Fruit fly (Drosophila melanogaster) whole organism, embryonic: ENCODE data around the gene CG13131.

Experiments
- CG11456 ChIP-seq: fragments of 200-800 bp; sonication (Bioruptor generic); IDR thresholded peaks from 3 replicates; pipeline ENCODE4 v1.3.6; 2022; ENCODE audit warnings: missing biosample characterization, missing genetic modification characterization
- CG12236 ChIP-seq: fragments of 200-800 bp; sonication (Bioruptor generic); optimal IDR thresholded peaks from 2 replicates; lab custom pipeline; 2016; ENCODE audit warnings: missing biosample characterization, missing genetic modification characterization
- CG12769 ChIP-seq: fragments of 200-800 bp; sonication (Bioruptor generic); optimal IDR thresholded peaks from 2 replicates; lab custom pipeline; 2019; ENCODE audit warnings: missing biosample characterization, mild to moderate bottlenecking, missing genetic modification characterization, moderate library complexity
- CG14710 ChIP-seq: fragments of 200-800 bp; sonication (Bioruptor generic); optimal IDR thresholded peaks from 3 replicates; lab custom pipeline; 2019; ENCODE audit warnings: missing biosample characterization, mild to moderate bottlenecking, missing genetic modification characterization, moderate library complexity
- CG15601 ChIP-seq: fragments of 200-800 bp; sonication (Bioruptor generic); optimal IDR thresholded peaks from 3 replicates; lab custom pipeline; 2019; ENCODE audit warnings: missing biosample characterization, mild to moderate bottlenecking, missing genetic modification characterization, moderate library complexity
- CG1647 ChIP-seq: fragments of 200-800 bp; sonication (Bioruptor generic); optimal IDR thresholded peaks from 3 replicates; lab custom pipeline; 2016; ENCODE audit warnings: missing biosample characterization, missing genetic modification characterization
- CG17359 ChIP-seq: fragments of 200-800 bp; sonication (Bioruptor generic); optimal IDR thresholded peaks from 3 replicates; lab custom pipeline; 2018; ENCODE audit warnings: missing biosample characterization, mild to moderate bottlenecking, missing genetic modification characterization, moderate library complexity
- CG17802 ChIP-seq: fragments of 200-800 bp; sonication (Bioruptor generic); optimal IDR thresholded peaks from 2 replicates; lab custom pipeline; 2018; ENCODE audit warnings: missing biosample characterization, mild to moderate bottlenecking, missing genetic modification characterization, moderate library complexity
- CG2199 ChIP-seq: fragments of 200-800 bp; sonication (Bioruptor generic); IDR thresholded peaks from 3 replicates; pipeline ENCODE4 v1.3.6; 2022; ENCODE audit warnings: missing biosample characterization, missing genetic modification characterization
- CG32772 ChIP-seq: fragments of 200-800 bp; sonication (Bioruptor generic); IDR thresholded peaks from 2 replicates; pipeline ENCODE4 v1.3.6; 2022; ENCODE audit warnings: missing biosample characterization, missing genetic modification characterization
- CG33213 ChIP-seq: fragments of 200-800 bp; sonication (Bioruptor generic); optimal IDR thresholded peaks from 3 replicates; lab custom pipeline; 2016; ENCODE audit warnings: missing biosample characterization, missing genetic modification characterization
- CG3847 ChIP-seq: fragments of 200-800 bp; sonication (Bioruptor generic); IDR thresholded peaks from 2 replicates; pipeline ENCODE4 v1.3.6; 2022; ENCODE audit warnings: missing biosample characterization, missing genetic modification characterization
- CG4730 ChIP-seq: fragments of 200-800 bp; sonication (Bioruptor generic); IDR thresholded peaks from 2 replicates; pipeline ENCODE4 v1.3.6; 2022; ENCODE audit warnings: missing biosample characterization, missing genetic modification characterization
- CG7745 ChIP-seq: fragments of 200-800 bp; sonication (Bioruptor generic); optimal IDR thresholded peaks from 2 replicates; lab custom pipeline; 2018; ENCODE audit warnings: missing biosample characterization, mild to moderate bottlenecking, missing genetic modification characterization, moderate library complexity
- CG7987 ChIP-seq: fragments of 200-800 bp; sonication (Bioruptor generic); optimal IDR thresholded peaks from 2 replicates; lab custom pipeline; 2018; ENCODE audit warnings: missing biosample characterization, mild to moderate bottlenecking, missing genetic modification characterization, moderate library complexity
- CG9215 ChIP-seq: fragments of 200-800 bp; sonication (Bioruptor generic); IDR thresholded peaks from 2 replicates; pipeline ENCODE4 v1.3.6; 2022; ENCODE audit warnings: missing biosample characterization, missing genetic modification characterization
- Camta ChIP-seq: fragments of 200-800 bp; sonication (Bioruptor generic); optimal IDR thresholded peaks from 2 replicates; lab custom pipeline; 2016; ENCODE audit warnings: missing biosample characterization, missing genetic modification characterization
- Dbx ChIP-seq: fragments of 200-800 bp; sonication (Bioruptor generic); IDR thresholded peaks from 3 replicates; pipeline ENCODE4 v1.3.6; 2022; ENCODE audit warnings: missing biosample characterization, missing genetic modification characterization
- Doc2 ChIP-seq: fragments of 200-800 bp; sonication (Bioruptor generic); IDR thresholded peaks from 2 replicates; pipeline ENCODE4 v1.3.6; 2022; ENCODE audit warnings: missing biosample characterization, missing genetic modification characterization
- Fer1 ChIP-seq: fragments of 200-800 bp; sonication (Bioruptor generic); optimal IDR thresholded peaks from 2 replicates; lab custom pipeline; 2017; ENCODE audit warnings: missing biosample characterization, mild to moderate bottlenecking, missing genetic modification characterization
- Hr51 ChIP-seq, 2 experiments: fragments of 200-800 bp; sonication (Bioruptor generic); optimal IDR thresholded peaks; 2 replicates in 1 of 2; 3 replicates in 1 of 2; lab custom pipeline; 2016 to 2018; ENCODE audit warnings: missing biosample characterization in 2 of 2, missing genetic modification characterization in 2 of 2, mild to moderate bottlenecking in 1 of 2, moderate library complexity in 1 of 2
- MESR4 ChIP-seq: fragments of 200-800 bp; sonication (Bioruptor generic); optimal IDR thresholded peaks from 2 replicates; lab custom pipeline; 2018; ENCODE audit warnings: missing biosample characterization, mild to moderate bottlenecking, missing genetic modification characterization, moderate library complexity
- Mad ChIP-seq: fragments of 200-800 bp; sonication (Bioruptor generic); optimal IDR thresholded peaks from 2 replicates; lab custom pipeline; 2016; ENCODE audit warnings: missing biosample characterization, missing genetic modification characterization
- NC2β ChIP-seq: fragments of 200-800 bp; sonication (Bioruptor generic); optimal IDR thresholded peaks from 2 replicates; lab custom pipeline; 2016; ENCODE audit warnings: missing biosample characterization, missing genetic modification characterization
- Sin3A ChIP-seq: fragments of >200 bp; optimal IDR thresholded peaks from 2 replicates; lab custom pipeline; 2018
- Spps ChIP-seq: fragments of 200-800 bp; sonication (Bioruptor generic); optimal IDR thresholded peaks from 2 replicates; lab custom pipeline; 2018; ENCODE audit warnings: missing biosample characterization, mild to moderate bottlenecking, missing genetic modification characterization
- Taf1 ChIP-seq: fragments of 200-800 bp; sonication (Bioruptor generic); IDR thresholded peaks from 2 replicates; pipeline ENCODE4 v1.3.6; 2022; ENCODE audit warnings: missing biosample characterization, missing genetic modification characterization
- Vsx1 ChIP-seq: fragments of 200-800 bp; sonication (Bioruptor generic); optimal IDR thresholded peaks from 2 replicates; lab custom pipeline; 2017; ENCODE audit warnings: missing biosample characterization, mild to moderate bottlenecking, missing genetic modification characterization, missing genetic modification reagents
- ara ChIP-seq: fragments of 200-800 bp; sonication (Bioruptor generic); IDR thresholded peaks from 2 replicates; pipeline ENCODE4 v1.3.6; 2022; ENCODE audit warnings: missing biosample characterization, missing genetic modification characterization
- ase ChIP-seq: fragments of 200-800 bp; sonication (Bioruptor generic); IDR thresholded peaks from 3 replicates; pipeline ENCODE4 v1.3.6; 2022; ENCODE audit warnings: missing biosample characterization, missing genetic modification characterization
- caup ChIP-seq: fragments of 200-800 bp; sonication (Bioruptor generic); optimal IDR thresholded peaks from 3 replicates; lab custom pipeline; 2017; ENCODE audit warnings: missing biosample characterization, mild to moderate bottlenecking, missing genetic modification characterization, moderate library complexity; ENCODE audit not compliant: severe bottlenecking
- ci ChIP-seq: fragments of 200-800 bp; sonication (Bioruptor generic); IDR thresholded peaks from 3 replicates; pipeline ENCODE4 v1.3.6; 2022; ENCODE audit warnings: missing biosample characterization, missing genetic modification characterization
- corto ChIP-seq: fragments of 200-800 bp; sonication (Bioruptor generic); optimal IDR thresholded peaks from 2 replicates; lab custom pipeline; 2016; ENCODE audit warnings: missing biosample characterization, mild to moderate bottlenecking, missing genetic modification characterization, moderate library complexity
- dmrt99B ChIP-seq: fragments of 200-800 bp; sonication (Bioruptor generic); optimal IDR thresholded peaks from 2 replicates; lab custom pipeline; 2018; ENCODE audit warnings: missing biosample characterization, mild to moderate bottlenecking, missing genetic modification characterization, moderate library complexity
- ems ChIP-seq: fragments of 200-800 bp; sonication (Bioruptor generic); optimal IDR thresholded peaks from 3 replicates; lab custom pipeline; 2016; ENCODE audit warnings: missing biosample characterization, missing genetic modification characterization
- gce ChIP-seq: fragments of 200-800 bp; sonication (Bioruptor generic); IDR thresholded peaks from 3 replicates; pipeline ENCODE4 v1.3.6; 2022; ENCODE audit warnings: missing biosample characterization, missing genetic modification characterization
- grn ChIP-seq: fragments of 200-800 bp; sonication (Bioruptor generic); optimal IDR thresholded peaks from 3 replicates; lab custom pipeline; 2017; ENCODE audit warnings: missing biosample characterization, missing genetic modification characterization
- hkb ChIP-seq, 2 experiments: fragments of 200-800 bp in 1 of 2; fragments of >200 bp in 1 of 2; sonication (Bioruptor generic) in 1 of 2; IDR thresholded peaks in 1 of 2; optimal IDR thresholded peaks in 1 of 2; 2 replicates each; pipeline versions ENCODE4 v1.3.6 to Lab custom; 2017 to 2022; ENCODE audit warnings: missing biosample characterization in 1 of 2, missing genetic modification characterization in 1 of 2
- mld ChIP-seq: fragments of 200-800 bp; sonication (Bioruptor generic); IDR thresholded peaks from 3 replicates; pipeline ENCODE4 v1.3.6; 2022; ENCODE audit warnings: missing biosample characterization, missing genetic modification characterization; ENCODE audit not compliant: partially characterized antibody
- phol ChIP-seq: fragments of 200-800 bp; sonication (Bioruptor generic); optimal IDR thresholded peaks from 3 replicates; lab custom pipeline; 2018; ENCODE audit warnings: missing biosample characterization, mild to moderate bottlenecking, missing genetic modification characterization, moderate library complexity
- psq ChIP-seq: fragments of 200-800 bp; sonication (Bioruptor generic); optimal IDR thresholded peaks from 2 replicates; lab custom pipeline; 2017; ENCODE audit warnings: missing biosample characterization, missing genetic modification characterization
- ro ChIP-seq: fragments of 200-800 bp; sonication (Bioruptor generic); IDR thresholded peaks from 2 replicates; pipeline ENCODE4 v1.3.6; 2022; ENCODE audit warnings: missing biosample characterization, missing genetic modification characterization
- schlank ChIP-seq: fragments of 200-800 bp; sonication (Bioruptor generic); optimal IDR thresholded peaks from 2 replicates; lab custom pipeline; 2018; ENCODE audit warnings: missing biosample characterization, mild to moderate bottlenecking, missing genetic modification characterization
- seq ChIP-seq: fragments of 200-800 bp; sonication (Bioruptor generic); IDR thresholded peaks from 2 replicates; pipeline ENCODE4 v1.3.6; 2022; ENCODE audit warnings: missing biosample characterization, missing genetic modification characterization
- slbo ChIP-seq: fragments of 200-800 bp; sonication (Bioruptor generic); IDR thresholded peaks from 2 replicates; pipeline ENCODE4 v1.3.6; 2022; ENCODE audit warnings: missing biosample characterization, missing genetic modification characterization
- tap ChIP-seq: fragments of 200-800 bp; optimal IDR thresholded peaks from 3 replicates; lab custom pipeline; 2019; ENCODE audit warnings: missing biosample characterization, mild to moderate bottlenecking, missing genetic modification characterization, moderate library complexity
- tll ChIP-seq, 2 experiments: fragments of 200-800 bp in 1 of 2; fragments of >200 bp in 1 of 2; sonication (Bioruptor generic) in 1 of 2; optimal IDR thresholded peaks; 2 replicates each; lab custom pipeline; 2017 to 2019; ENCODE audit warnings: missing biosample characterization in 2 of 2, missing genetic modification characterization in 2 of 2, mild to moderate bottlenecking in 1 of 2, moderate library complexity in 1 of 2
- twi ChIP-seq: fragments of 200-800 bp; optimal IDR thresholded peaks from 2 replicates; lab custom pipeline; 2019; ENCODE audit warnings: missing biosample characterization, mild to moderate bottlenecking, missing genetic modification characterization, moderate library complexity
- zen ChIP-seq: fragments of 200-800 bp; sonication (Bioruptor generic); optimal IDR thresholded peaks from 3 replicates; lab custom pipeline; 2018; ENCODE audit warnings: missing biosample characterization, mild to moderate bottlenecking, missing genetic modification characterization, moderate library complexity
- zfh2 ChIP-seq: fragments of 200-800 bp; sonication (Bioruptor generic); optimal IDR thresholded peaks from 2 replicates; lab custom pipeline; 2016; ENCODE audit warnings: missing biosample characterization, missing genetic modification characterization

Gene CG13131

DNA sequence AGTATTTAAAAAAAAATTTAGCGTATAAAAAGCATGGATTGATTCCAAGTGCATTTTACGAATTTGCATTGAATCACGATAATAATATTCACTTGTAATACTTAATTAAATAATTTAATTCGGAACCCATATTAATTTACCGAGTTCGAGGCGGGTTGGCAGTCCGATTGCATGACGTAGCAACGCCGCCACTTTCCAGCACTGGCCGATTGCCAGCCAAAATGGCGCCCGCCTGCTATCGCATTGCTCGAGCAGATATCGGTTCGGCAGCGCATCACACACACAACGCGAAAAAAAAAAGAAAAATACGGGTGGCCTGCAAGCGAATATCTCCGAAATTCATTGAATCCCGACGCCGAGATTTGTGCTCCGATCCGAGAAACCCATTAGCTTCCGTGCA, 13.7 kb downstream of the CG13131 start, which contains the start of gene Ndf (continued):
- TF ChIP-seq Doc2 (GFP tag; lab: Robert Waterston, UW) (no peak), CG7745 (tag; lab: Kevin White, UChicago) (peak; percentile 28), NC2β (GFP tag; lab: Kevin White, UChicago) (peak; percentile 69), tll (GFP tag; optimal IDR thresholded peaks at IDR 0.05; lab: Kevin White, UChicago) (no peak), Vsx1 (GFP tag; lab: Kevin White, UChicago) (no peak), CG33213 (GFP tag; lab: Kevin White, UChicago) (peak; percentile 51), CG2199 (peak; percentile 79), corto (no peak), hkb (optimal IDR thresholded peaks at IDR 0.05; lab: Kevin White, UChicago) (no peak), hkb (GFP tag; IDR thresholded peaks at IDR 0.05; lab: Robert Waterston, UW) (peak; percentile 18; the same call in 1 of the 2 replicates), tap (no peak), caup (GFP tag; lab: Kevin White, UChicago) (peak; percentile 78), schlank (tag; lab: Kevin White, UChicago) (peak; percentile 18), CG4730 (peak; percentile 51), zfh2 (peak; percentile 69), CG3847 (GFP tag; lab: Robert Waterston, UW) (peak; percentile 93), Mad (GFP tag; lab: Kevin White, UChicago) (peak; percentile 60), ro (GFP tag; lab: Robert Waterston, UW) (no peak), Sin3A (lab: Kevin White, UChicago) (no peak), zen (peak; percentile 59), Hr51 (GFP tag; optimal IDR thresholded peaks at IDR 0.05; lab: Kevin White, UChicago) (peak; percentile 43 to 62), phol (tag; lab: Kevin White, UChicago) (peak; percentile 100), grn (GFP tag; lab: Kevin White, UChicago) (no peak), ara (peak; percentile 75), CG7987 (GFP tag; lab: Kevin White, UChicago) (peak; percentile 70), gce (no peak), CG17802 (tag; lab: Kevin White, UChicago) (peak; percentile 50), twi (tag; lab: Kevin White, UChicago) (peak; percentile 6), ems (peak; percentile 31), CG12769 (no peak), psq (GFP tag; lab: Kevin White, UChicago) (no peak), Spps (tag; lab: Kevin White, UChicago) (no peak), Fer1 (GFP tag; lab: Kevin White, UChicago) (peak; percentile 62), CG1647 (GFP tag; lab: Kevin White, UChicago) (peak; percentile 29), CG11456 (peak; percentile 77; the same call in 2 of the 3 replicates), Dbx (GFP tag; lab: Robert Waterston, UW) (peak; percentile 80), dmrt99B (tag; lab: Kevin White, UChicago) (peak; percentile 43), CG12236 (GFP tag; lab: Kevin White, UChicago) (no peak), Camta (GFP tag; lab: Kevin White, UChicago) (peak; percentile 47), seq (GFP tag; lab: Robert Waterston, UW) (no peak), CG9215 (peak; percentile 63), CG14710 (tag; lab: Kevin White, UChicago) (peak; percentile 76), CG17359 (tag; lab: Kevin White, UChicago) (peak; percentile 63), CG32772 (GFP tag; lab: Robert Waterston, UW) (peak; percentile 68), ci (GFP tag; lab: Robert Waterston, UW) (peak; percentile 88), slbo (GFP tag; lab: Robert Waterston, UW) (peak; percentile 85), mld (peak; percentile 63; the same call in 1 of the 3 replicates), Taf1 (GFP tag; lab: Robert Waterston, UW) (no peak), ase (0 out of 3 replicates have a peak, but pooled peaks have one; percentile 40), CG15601 (tag; lab: Kevin White, UChicago) (peak; percentile 33), MESR4 (GFP tag; lab: Kevin White, UChicago) (peak; percentile 64)
